Fruit fly (Drosophila melanogaster): ENCODE data around the gene CG43232.

The CG43232 gene

dm6 chr2L:6950096-6950495, 18.2 kb downstream of the CG43232 start, which contains the start of the genes Gas41 and SA1 (continued):
- TF ChIP-seq CG17361 (GFP tag; IDR thresholded peaks at IDR 0.05), result peak; percentile 95
- peak; percentile 89 for TF ChIP-seq CG11085 (GFP tag; IDR thresholded peaks at IDR 0.05)
- TF ChIP-seq CG9817 (tag; optimal IDR thresholded peaks at IDR 0.05), result peak; percentile 29
- TF ChIP-seq HLHmδ (GFP tag; optimal IDR thresholded peaks at IDR 0.05), result no peak
- no peak for TF ChIP-seq bigmax (GFP tag; optimal IDR thresholded peaks at IDR 0.05)
- TF ChIP-seq D19A (tag; optimal IDR thresholded peaks at IDR 0.05), result no peak
- no peak for TF ChIP-seq bowl (GFP tag; IDR thresholded peaks at IDR 0.05)
- TF ChIP-seq cato (GFP tag; optimal IDR thresholded peaks at IDR 0.05; ENCODE audit: borderline replicate concordance), result peak; percentile 85
- no peak for TF ChIP-seq CG10366 (GFP tag; IDR thresholded peaks at IDR 0.05)
- TF ChIP-seq CG30431 (GFP tag; optimal IDR thresholded peaks at IDR 0.05), result no peak
- TF ChIP-seq CG6854 (GFP tag; optimal IDR thresholded peaks at IDR 0.05), result no peak
- TF ChIP-seq row (GFP tag; IDR thresholded peaks at IDR 0.05), result peak; percentile 98
- peak; percentile 57; the same call in 1 of the 2 replicates for TF ChIP-seq ato (GFP tag; IDR thresholded peaks at IDR 0.05; ENCODE audit: partially characterized antibody)
- TF ChIP-seq CG6272 (GFP tag; IDR thresholded peaks at IDR 0.05), result peak; percentile 96
- TF ChIP-seq CG11695 (GFP tag; IDR thresholded peaks at IDR 0.05), result peak; percentile 50; the same call in 2 of the 3 replicates
- peak; percentile 78 for TF ChIP-seq sna (GFP tag; IDR thresholded peaks at IDR 0.05; ENCODE audit: partially characterized antibody)
- TF ChIP-seq CG10431 (GFP tag; optimal IDR thresholded peaks at IDR 0.05), result no peak
- no peak for TF ChIP-seq fru (optimal IDR thresholded peaks at IDR 0.05)
- peak; percentile 30 for TF ChIP-seq disco-r (GFP tag; optimal IDR thresholded peaks at IDR 0.05)
- no peak for TF ChIP-seq tup (GFP tag; optimal IDR thresholded peaks at IDR 0.05)
- TF ChIP-seq nmo (GFP tag; optimal IDR thresholded peaks at IDR 0.05), result peak; percentile 24
- TF ChIP-seq CG7271 (tag; optimal IDR thresholded peaks at IDR 0.05), result peak; percentile 93
- TF ChIP-seq CG8089 (GFP tag; optimal IDR thresholded peaks at IDR 0.05), result no peak
- no peak for TF ChIP-seq HmgD (GFP tag; optimal IDR thresholded peaks at IDR 0.05)
- no peak for TF ChIP-seq Mad (GFP tag; optimal IDR thresholded peaks at IDR 0.05)
- peak; percentile 47 for TF ChIP-seq CG9609 (GFP tag; optimal IDR thresholded peaks at IDR 0.05)
- TF ChIP-seq Usf (GFP tag; optimal IDR thresholded peaks at IDR 0.05), result no peak
- TF ChIP-seq maf-S (GFP tag; optimal IDR thresholded peaks at IDR 0.05), result no peak
- TF ChIP-seq D19B (GFP tag; optimal IDR thresholded peaks at IDR 0.05), result peak; percentile 48
- no peak for TF ChIP-seq TFAM (GFP tag; optimal IDR thresholded peaks at IDR 0.05)
- peak; percentile 76 for TF ChIP-seq vnd (GFP tag; IDR thresholded peaks at IDR 0.05; ENCODE audit: partially characterized antibody)
- peak; percentile 81 for TF ChIP-seq CG3407 (GFP tag; optimal IDR thresholded peaks at IDR 0.05)
- TF ChIP-seq CoRest (tag; optimal IDR thresholded peaks at IDR 0.05), result peak; percentile 76
- TF ChIP-seq h (optimal IDR thresholded peaks at IDR 0.05), result no peak
- TF ChIP-seq E2f1 (GFP tag; IDR thresholded peaks at IDR 0.05), result peak; percentile 91
- TF ChIP-seq ac (GFP tag; optimal IDR thresholded peaks at IDR 0.05), result no peak
- no peak for TF ChIP-seq ap (GFP tag; IDR thresholded peaks at IDR 0.05)
- TF ChIP-seq CG6683 (GFP tag; optimal IDR thresholded peaks at IDR 0.05), result peak; percentile 64
- TF ChIP-seq CG17328 (GFP tag; IDR thresholded peaks at IDR 0.05), result peak; percentile 83
- TF ChIP-seq CG1603 (tag; optimal IDR thresholded peaks at IDR 0.05), result peak; percentile 43
- peak; percentile 28 for TF ChIP-seq HLH54F (GFP tag; optimal IDR thresholded peaks at IDR 0.05)
- TF ChIP-seq MBD-R2 (GFP tag; IDR thresholded peaks at IDR 0.05), result peak; percentile 78
- peak; percentile 48 for TF ChIP-seq fu2 (GFP tag; optimal IDR thresholded peaks at IDR 0.05)
- no peak for TF ChIP-seq eyg (GFP tag; optimal IDR thresholded peaks at IDR 0.05)
- peak; percentile 52 for TF ChIP-seq CG17802 (tag; optimal IDR thresholded peaks at IDR 0.05)
- TF ChIP-seq CG9215 (GFP tag; IDR thresholded peaks at IDR 0.05), result peak; percentile 89
- TF ChIP-seq CG4707 (GFP tag; optimal IDR thresholded peaks at IDR 0.05), result peak; percentile 52
- peak; percentile 81 for TF ChIP-seq CG1233 (GFP tag; optimal IDR thresholded peaks at IDR 0.05)
- TF ChIP-seq CG11723 (GFP tag; optimal IDR thresholded peaks at IDR 0.05), result no peak
- TF ChIP-seq tll (GFP tag; optimal IDR thresholded peaks at IDR 0.05), result no peak
- peak in 1 of 2 experiments; percentile 56 for TF ChIP-seq Pdp1 (GFP tag; optimal IDR thresholded peaks at IDR 0.05)
